Fruit fly (Drosophila melanogaster) whole organism: Measurements from ENCODE around the gene Tyler.

Experiments used
- CG8478 ChIP-seq: fragments of >200 bp; optimal IDR thresholded peaks from 2 replicates; lab custom pipeline; 2018; ENCODE audit warnings: inconsistent platforms
- EcR ChIP-seq, 2 experiments: fragments of >200 bp; optimal IDR thresholded peaks; 2 replicates each; lab custom pipeline; 2017; ENCODE audit warnings: missing biosample characterization in 2 of 2, missing genetic modification characterization in 2 of 2, missing genetic modification reagents in 2 of 2

DNA sequence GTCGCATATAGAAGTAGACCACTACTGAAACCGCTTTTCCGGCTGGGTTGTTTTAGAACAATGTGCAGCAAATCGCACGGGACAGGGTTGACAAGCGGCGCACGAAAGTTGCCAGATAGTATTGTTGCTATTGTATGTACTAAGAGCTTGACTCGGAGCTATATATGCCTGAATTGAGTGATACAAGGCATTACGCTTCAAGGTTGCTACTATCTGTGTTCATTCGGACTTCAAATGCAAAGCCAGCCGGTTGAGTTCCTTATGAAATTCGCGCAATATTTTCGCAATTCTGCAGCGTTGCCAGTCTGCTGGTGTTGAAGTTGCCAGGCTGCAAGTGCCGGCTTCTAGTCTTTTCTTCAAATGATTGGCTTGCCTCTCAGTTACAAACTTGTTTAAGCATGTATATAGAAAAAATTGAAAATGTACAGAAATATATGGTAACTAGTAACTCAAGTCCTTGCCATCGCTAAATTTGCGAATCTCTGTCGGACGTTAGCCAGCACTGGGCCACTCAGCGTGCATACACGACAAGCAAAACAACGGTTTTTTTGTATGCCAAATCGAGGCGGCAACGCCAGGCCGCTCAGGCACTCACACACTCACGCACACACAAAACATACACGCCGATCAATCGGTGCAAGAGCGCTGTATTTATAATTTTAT is 40.6 kb downstream of the Tyler start, which contains the start of the genes Ranbp21 and Elys:
- TF ChIP-seq EcR (GFP tag; optimal IDR thresholded peaks at IDR 0.05; lab: Kevin White, UChicago): no peak
- TF ChIP-seq CG8478 (lab: Kevin White, UChicago): no peak
